Fruit fly (Drosophila melanogaster) whole organism, wandering third instar larva: Measurements from ENCODE around the gene IFT57.

ENCODE experiments used
- Abd-B ChIP-seq: fragments of >200 bp; optimal IDR thresholded peaks from 2 replicates; lab custom pipeline; 2017; ENCODE audit warnings: missing biosample characterization, missing genetic modification characterization
- CG32264 ChIP-seq: fragments of 200-800 bp; sonication (Bioruptor generic); optimal IDR thresholded peaks from 2 replicates; lab custom pipeline; 2016; ENCODE audit warnings: missing biosample characterization, missing genetic modification characterization
- CG9705 ChIP-seq: fragments of 200-800 bp; sonication (Bioruptor generic); optimal IDR thresholded peaks from 2 replicates; lab custom pipeline; 2018; ENCODE audit warnings: missing biosample characterization, mild to moderate bottlenecking, missing genetic modification characterization
- CrebA ChIP-seq: fragments of 200-800 bp; sonication (Bioruptor generic); optimal IDR thresholded peaks from 2 replicates; lab custom pipeline; 2016; ENCODE audit warnings: missing biosample characterization, mild to moderate bottlenecking, missing genetic modification characterization, borderline replicate concordance
- Dfd ChIP-seq: fragments of >200 bp; optimal IDR thresholded peaks from 2 replicates; lab custom pipeline; 2017; ENCODE audit warnings: missing biosample characterization, missing genetic modification characterization
- Dif ChIP-seq: fragments of 200-275, 200-300 bp; sonication (Bioruptor generic); optimal IDR thresholded peaks from 2 replicates; lab custom pipeline; 2018; ENCODE audit warnings: missing biosample characterization, missing genetic modification characterization; ENCODE audit not compliant: partially characterized antibody
- HLH106 ChIP-seq: fragments of 200-800 bp; optimal IDR thresholded peaks from 3 replicates; lab custom pipeline; 2019; ENCODE audit warnings: missing biosample characterization, mild to moderate bottlenecking, missing genetic modification characterization, moderate library complexity
- Hnf4 ChIP-seq: fragments of 200-800 bp; sonication (Bioruptor generic); optimal IDR thresholded peaks from 2 replicates; lab custom pipeline; 2016; ENCODE audit warnings: missing biosample characterization, mild to moderate bottlenecking, missing genetic modification characterization
- Hr78 ChIP-seq: fragments of >200 bp; optimal IDR thresholded peaks from 2 replicates; lab custom pipeline; 2017; ENCODE audit warnings: missing biosample characterization, missing genetic modification characterization
- Hr83 ChIP-seq: fragments of 200-300 bp; sonication (Bioruptor generic); optimal IDR thresholded peaks from 2 replicates; lab custom pipeline; 2016; ENCODE audit warnings: missing biosample characterization, mild to moderate bottlenecking, missing genetic modification characterization, moderate library complexity; ENCODE audit not compliant: poor library complexity, severe bottlenecking
- Jra ChIP-seq: sonication (Bioruptor generic); optimal IDR thresholded peaks from 2 replicates; lab custom pipeline; 2016; ENCODE audit warnings: missing biosample characterization, missing genetic modification characterization
- Mio ChIP-seq: sonication (Bioruptor generic); optimal IDR thresholded peaks from 2 replicates; lab custom pipeline; 2016; ENCODE audit warnings: missing biosample characterization, missing genetic modification characterization
- Myc ChIP-seq: fragments of >200 bp; optimal IDR thresholded peaks from 2 replicates; lab custom pipeline; 2017
- N ChIP-seq: fragments of >200 bp; optimal IDR thresholded peaks from 2 replicates; lab custom pipeline; 2018; ENCODE audit warnings: missing biosample characterization, missing external identifiers, missing genetic modification characterization
- OdsH ChIP-seq: fragments of 200-800 bp; sonication (Bioruptor generic); optimal IDR thresholded peaks from 2 replicates; lab custom pipeline; 2016; ENCODE audit warnings: missing biosample characterization, mild to moderate bottlenecking, missing genetic modification characterization
- Rel ChIP-seq, 2 experiments: fragments of 200-800 bp; sonication (Bioruptor generic) in 1 of 2; optimal IDR thresholded peaks; 2 replicates in 1 of 2; 3 replicates in 1 of 2; lab custom pipeline; 2016 to 2019; ENCODE audit warnings: mild to moderate bottlenecking in 2 of 2, missing biosample characterization in 2 of 2, missing genetic modification characterization in 2 of 2, moderate library complexity in 1 of 2
- Sp1 ChIP-seq: fragments of 200-800 bp; sonication (Bioruptor generic); optimal IDR thresholded peaks from 3 replicates; lab custom pipeline; 2019; ENCODE audit warnings: missing biosample characterization, mild to moderate bottlenecking, missing genetic modification characterization, moderate library complexity
- Vsx2 ChIP-seq: fragments of 200-300, 225-300 bp; sonication (Bioruptor generic); optimal IDR thresholded peaks from 2 replicates; lab custom pipeline; 2018; ENCODE audit warnings: missing biosample characterization, missing genetic modification characterization; ENCODE audit not compliant: partially characterized antibody
- br ChIP-seq: fragments of 200-800 bp; sonication (Bioruptor generic); optimal IDR thresholded peaks from 2 replicates; lab custom pipeline; 2016; ENCODE audit warnings: missing biosample characterization, missing genetic modification characterization
- brk ChIP-seq: fragments of 200-800 bp; sonication (Bioruptor generic); optimal IDR thresholded peaks from 2 replicates; lab custom pipeline; 2016; ENCODE audit warnings: missing biosample characterization, mild to moderate bottlenecking, missing genetic modification characterization
- dl ChIP-seq, 2 experiments: fragments of 175-275, 200-275 bp in 1 of 2; fragments of 200-275 bp in 1 of 2; sonication (Bioruptor generic); optimal IDR thresholded peaks; lab custom pipeline; 2018; ENCODE audit warnings: mild to moderate bottlenecking in 2 of 2, missing biosample characterization in 2 of 2, missing genetic modification characterization in 2 of 2, moderate library complexity in 2 of 2; ENCODE audit not compliant: partially characterized antibody in 2 of 2, insufficient read depth in 1 of 2
- dmrt93B ChIP-seq: fragments of 200-800 bp; sonication (Bioruptor generic); optimal IDR thresholded peaks from 2 replicates; lab custom pipeline; 2018; ENCODE audit warnings: missing biosample characterization, mild to moderate bottlenecking, missing genetic modification characterization
- dsf ChIP-seq: sonication (Bioruptor generic); optimal IDR thresholded peaks from 2 replicates; lab custom pipeline; 2016; ENCODE audit warnings: missing biosample characterization, missing genetic modification characterization, borderline replicate concordance
- ey ChIP-seq: fragments of 200-800 bp; sonication (Bioruptor generic); optimal IDR thresholded peaks from 2 replicates; lab custom pipeline; 2016; ENCODE audit warnings: missing biosample characterization, missing genetic modification characterization
- foxo ChIP-seq, 2 experiments: fragments of 200-800 bp; sonication (Bioruptor generic); optimal IDR thresholded peaks; 2 replicates in 1 of 2; 3 replicates in 1 of 2; lab custom pipeline; 2016 to 2017; ENCODE audit warnings: missing biosample characterization in 2 of 2, missing genetic modification characterization in 2 of 2
- fru ChIP-seq: fragments of 200-800 bp; sonication (Bioruptor generic); optimal IDR thresholded peaks from 3 replicates; lab custom pipeline; 2016; ENCODE audit warnings: missing biosample characterization, mild to moderate bottlenecking, missing genetic modification characterization
- h ChIP-seq: fragments of 200-800 bp; sonication (Bioruptor generic); optimal IDR thresholded peaks from 3 replicates; lab custom pipeline; 2016; ENCODE audit warnings: missing biosample characterization, mild to moderate bottlenecking, missing genetic modification characterization
- jim ChIP-seq: fragments of 175-275, 200-325 bp; sonication (Bioruptor generic); optimal IDR thresholded peaks from 2 replicates; lab custom pipeline; 2016; ENCODE audit warnings: missing biosample characterization, mild to moderate bottlenecking, missing genetic modification characterization
- lola ChIP-seq: fragments of >200 bp; optimal IDR thresholded peaks from 2 replicates; lab custom pipeline; 2017; ENCODE audit warnings: missing biosample characterization, missing genetic modification characterization
- pan ChIP-seq: fragments of >200 bp; optimal IDR thresholded peaks from 2 replicates; lab custom pipeline; 2017
- psq ChIP-seq: fragments of 200-800 bp; sonication (Bioruptor generic); optimal IDR thresholded peaks from 3 replicates; lab custom pipeline; 2017; ENCODE audit warnings: missing biosample characterization, mild to moderate bottlenecking, missing genetic modification characterization, moderate library complexity
- rgr ChIP-seq: fragments of 200-800 bp; sonication (Bioruptor generic); optimal IDR thresholded peaks from 3 replicates; lab custom pipeline; 2016; ENCODE audit warnings: missing biosample characterization, mild to moderate bottlenecking, missing genetic modification characterization
- sv ChIP-seq: fragments of 200-800 bp; sonication (Bioruptor generic); optimal IDR thresholded peaks from 3 replicates; lab custom pipeline; 2016; ENCODE audit warnings: missing biosample characterization, missing genetic modification characterization
- tai ChIP-seq: sonication (Bioruptor generic); optimal IDR thresholded peaks from 2 replicates; lab custom pipeline; 2016; ENCODE audit warnings: missing biosample characterization, missing genetic modification characterization
- usp ChIP-seq: fragments of >200 bp; optimal IDR thresholded peaks from 2 replicates; lab custom pipeline; 2017; ENCODE audit warnings: missing biosample characterization, missing genetic modification characterization

The IFT57 gene

dm6 chr2L:3570566-3570965 is 40.0 kb downstream of the IFT57 start:
- no peak for TF ChIP-seq Dif (GFP tag; lab: Kevin White, UChicago)
- no peak for TF ChIP-seq dl (GFP tag; optimal IDR thresholded peaks at IDR 0.05; lab: Kevin White, UChicago; ENCODE audit: insufficient read depth in 1 of 2, partially characterized antibody in 2 of 2)
- TF ChIP-seq CG32264 (GFP tag; lab: Kevin White, UChicago) = no peak
- TF ChIP-seq tai (GFP tag; lab: Kevin White, UChicago) = no peak
- TF ChIP-seq Myc (lab: Kevin White, UChicago) = no peak
- no peak for TF ChIP-seq CrebA (GFP tag; lab: Kevin White, UChicago)
- no peak for TF ChIP-seq brk
- TF ChIP-seq rgr = no peak
- no peak for TF ChIP-seq lola (GFP tag; lab: Kevin White, UChicago)
- no peak for TF ChIP-seq dmrt93B (GFP tag; lab: Kevin White, UChicago)
- TF ChIP-seq N (GFP tag; lab: Kevin White, UChicago) = no peak
- no peak for TF ChIP-seq ey (GFP tag; lab: Kevin White, UChicago)

DNA sequence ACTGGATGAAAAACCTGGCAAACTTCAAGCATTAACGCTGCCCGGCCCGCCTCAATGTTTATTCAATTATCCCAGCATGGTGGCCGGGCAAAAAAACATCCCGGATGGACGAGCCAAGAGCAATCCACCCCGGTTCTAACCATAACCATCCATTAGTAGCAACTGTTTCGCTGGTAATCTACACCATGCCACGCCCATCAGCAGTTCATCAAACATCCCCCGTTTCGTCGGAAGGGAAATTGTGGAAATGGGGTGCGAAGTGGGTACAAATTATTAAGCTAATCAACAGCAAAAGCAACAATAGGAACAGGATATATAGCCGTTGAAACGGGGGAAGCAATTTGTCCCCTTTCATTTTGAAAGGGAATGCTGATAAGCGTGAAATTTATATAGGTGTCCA is 40.9 kb downstream of the IFT57 start:
- TF ChIP-seq Vsx2 (GFP tag; lab: Kevin White, UChicago) = peak; percentile 52
- TF ChIP-seq OdsH (GFP tag; lab: Kevin White, UChicago) = no peak
- TF ChIP-seq, all 38 proteins: peak for 1

DNA sequence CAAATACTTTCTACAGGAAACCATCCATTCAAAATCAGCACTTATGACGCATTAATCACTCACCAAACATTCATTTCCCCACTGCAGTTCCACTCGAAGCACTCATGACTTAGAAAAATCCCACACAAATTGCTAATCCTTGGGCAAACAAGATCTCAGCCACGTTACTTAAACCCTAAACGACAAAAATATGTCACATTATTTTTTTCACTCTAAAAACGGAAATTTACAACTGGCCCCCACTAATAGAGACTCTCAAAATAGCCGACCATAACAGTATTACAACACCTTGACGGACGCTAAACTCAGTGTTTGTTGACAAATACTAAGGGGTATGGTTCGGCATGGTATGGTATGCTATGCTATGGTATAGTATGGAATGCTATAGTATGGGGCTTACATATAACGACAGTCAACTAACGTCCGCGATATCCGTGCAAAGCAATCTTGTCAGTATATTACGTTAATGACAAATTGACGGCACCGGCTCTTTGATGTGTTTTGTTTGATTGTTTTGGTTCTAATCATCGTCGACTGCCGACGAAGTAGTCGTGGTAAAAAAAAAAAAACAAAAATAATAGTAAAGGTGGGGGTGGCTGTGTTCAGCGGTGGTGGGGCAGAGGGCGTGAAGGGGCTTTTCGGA is 42.1 kb downstream of the IFT57 start:
- TF ChIP-seq Mio = no peak
- TF ChIP-seq Sp1 (GFP tag; lab: Kevin White, UChicago) = no peak
- TF ChIP-seq Hr83 = no peak
- TF ChIP-seq CG32264 (GFP tag; lab: Kevin White, UChicago) = no peak

dm6 chr2L:3573172-3573755 is 42.7 kb downstream of the IFT57 start:
- no peak for TF ChIP-seq pan (lab: Kevin White, UChicago)
- no peak for TF ChIP-seq Jra (GFP tag; lab: Kevin White, UChicago)
- TF ChIP-seq fru (GFP tag; lab: Kevin White, UChicago) = peak; percentile 47
- TF ChIP-seq Abd-B = no peak
- TF ChIP-seq br (GFP tag; lab: Kevin White, UChicago) = peak; percentile 56
- TF ChIP-seq h (GFP tag; lab: Kevin White, UChicago) = peak; percentile 51
- peak; percentile 72 for TF ChIP-seq ey (GFP tag; lab: Kevin White, UChicago)
- no peak for TF ChIP-seq Dfd (GFP tag; lab: Kevin White, UChicago)
- peak; percentile 59 for TF ChIP-seq Sp1 (GFP tag; lab: Kevin White, UChicago)
- peak; percentile 21 for TF ChIP-seq Hnf4 (GFP tag; lab: Kevin White, UChicago)
- peak in 1 of 2 experiments; percentile 57 for TF ChIP-seq foxo (GFP tag; optimal IDR thresholded peaks at IDR 0.05; lab: Kevin White, UChicago)
- peak; percentile 61 for TF ChIP-seq Hr83
- TF ChIP-seq usp (GFP tag; lab: Kevin White, UChicago) = no peak
- peak; percentile 63 for TF ChIP-seq OdsH (GFP tag; lab: Kevin White, UChicago)
- TF ChIP-seq jim (GFP tag; lab: Kevin White, UChicago) = no peak
- peak; percentile 51 for TF ChIP-seq psq
- no peak for TF ChIP-seq Hr78 (GFP tag; lab: Kevin White, UChicago)
- no peak for TF ChIP-seq tai (GFP tag; lab: Kevin White, UChicago)
- no peak for TF ChIP-seq Dif (GFP tag; lab: Kevin White, UChicago)
- no peak for TF ChIP-seq Myc (lab: Kevin White, UChicago)
- no peak for TF ChIP-seq Rel (GFP tag; optimal IDR thresholded peaks at IDR 0.05; lab: Kevin White, UChicago)
- peak; percentile 52 for TF ChIP-seq Rel (tag; optimal IDR thresholded peaks at IDR 0.05; lab: Kevin White, UChicago)
- no peak for TF ChIP-seq sv
- no peak for TF ChIP-seq Vsx2 (GFP tag; lab: Kevin White, UChicago)
- peak; percentile 66 for TF ChIP-seq rgr
- peak; percentile 81 for TF ChIP-seq HLH106
- TF ChIP-seq dsf (GFP tag; lab: Kevin White, UChicago) = no peak
- TF ChIP-seq dl (GFP tag; optimal IDR thresholded peaks at IDR 0.05; lab: Kevin White, UChicago; ENCODE audit: insufficient read depth in 1 of 2, partially characterized antibody in 2 of 2) = no peak
- TF ChIP-seq lola (GFP tag; lab: Kevin White, UChicago) = no peak
- TF ChIP-seq CG9705 (GFP tag; lab: Kevin White, UChicago) = peak; percentile 70
- TF ChIP-seq dmrt93B (GFP tag; lab: Kevin White, UChicago) = peak; percentile 59
